5 fruit fly cellular contexts compared by ENCODE assay signal in genomic region chrX:3357724-3358179, dm6.
TF ChIP-seq lines count a peak whose summit lies in the region.

No protein-coding gene starts in this region.

- no peak for TF ChIP-seq CTCF in whole organism, embryonic (GFP tag; optimal IDR thresholded peaks at IDR 0.05; lab: Kevin White, UChicago)

TF ChIP-seq in whole organism, adult, 20 proteins besides CTCF, POLR2A, EP300 and RAD21:
- TF ChIP-seq CG33017 (tag; optimal IDR thresholded peaks at IDR 0.05; lab: Kevin White, UChicago) (no peak), CG11617 (GFP tag; optimal IDR thresholded peaks at IDR 0.05; lab: Kevin White, UChicago) (peak; percentile 1), Mnt (GFP tag; optimal IDR thresholded peaks at IDR 0.05; lab: Kevin White, UChicago) (peak; percentile 13), kay (GFP tag; lab: Kevin White, UChicago; ENCODE audit: borderline replicate concordance) (peak; percentile 45), CG7101 (tag; optimal IDR thresholded peaks at IDR 0.05; lab: Kevin White, UChicago) (peak; percentile 27), ovo (GFP tag; optimal IDR thresholded peaks at IDR 0.05; lab: Kevin White, UChicago) (peak; percentile 27), cic (GFP tag; optimal IDR thresholded peaks at IDR 0.05; lab: Kevin White, UChicago) (no peak)

TF ChIP-seq in whole organism, embryonic, 481 proteins besides CTCF, POLR2A, EP300 and RAD21 (continues in another document):
- TF ChIP-seq slou (GFP tag; optimal IDR thresholded peaks at IDR 0.05; lab: Kevin White, UChicago) (no peak), ssp (GFP tag; IDR thresholded peaks at IDR 0.05; lab: Robert Waterston, UW) (no peak), CG8924 (tag; optimal IDR thresholded peaks at IDR 0.05; lab: Kevin White, UChicago) (peak; percentile 35), CG8478 (optimal IDR thresholded peaks at IDR 0.05; lab: Kevin White, UChicago) (no peak), CG5245 (GFP tag; optimal IDR thresholded peaks at IDR 0.05; lab: Kevin White, UChicago) (no peak), Doc2 (GFP tag; IDR thresholded peaks at IDR 0.05; lab: Robert Waterston, UW) (no peak), CG7963 (GFP tag; IDR thresholded peaks at IDR 0.05; lab: Robert Waterston, UW; ENCODE audit: partially characterized antibody) (no peak), CG15479 (GFP tag; optimal IDR thresholded peaks at IDR 0.05; lab: Kevin White, UChicago) (no peak), Dref (GFP tag; IDR thresholded peaks at IDR 0.05; lab: Robert Waterston, UW) (no peak), CG4730 (GFP tag; IDR thresholded peaks at IDR 0.05; lab: Robert Waterston, UW) (no peak), CG10543 (GFP tag; optimal IDR thresholded peaks at IDR 0.05; lab: Kevin White, UChicago) (no peak), Nf-YC (tag; optimal IDR thresholded peaks at IDR 0.05; lab: Kevin White, UChicago) (no peak), CG5180 (GFP tag; optimal IDR thresholded peaks at IDR 0.05; lab: Kevin White, UChicago) (peak; percentile 32), CG6689 (GFP tag; IDR thresholded peaks at IDR 0.05; lab: Robert Waterston, UW) (0 out of 2 replicates have a peak, but pooled peaks have one; percentile 29), Fer1 (GFP tag; optimal IDR thresholded peaks at IDR 0.05; lab: Kevin White, UChicago) (peak; percentile 1), CG16863 (GFP tag; optimal IDR thresholded peaks at IDR 0.05; lab: Kevin White, UChicago) (no peak), Blimp-1 (GFP tag; optimal IDR thresholded peaks at IDR 0.05; lab: Kevin White, UChicago) (peak; percentile 62), Mad (GFP tag; optimal IDR thresholded peaks at IDR 0.05; lab: Kevin White, UChicago) (no peak), mld (GFP tag; IDR thresholded peaks at IDR 0.05; lab: Robert Waterston, UW; ENCODE audit: partially characterized antibody) (no peak), zfh1 (GFP tag; IDR thresholded peaks at IDR 0.05; lab: Robert Waterston, UW) (peak; percentile 52; the same call in 1 of the 3 replicates), HLH54F (GFP tag; optimal IDR thresholded peaks at IDR 0.05; lab: Kevin White, UChicago) (no peak)

TF ChIP-seq in whole organism, prepupa, 60 proteins besides CTCF, POLR2A, EP300 and RAD21:
- TF ChIP-seq Sox14 (GFP tag; optimal IDR thresholded peaks at IDR 0.05; lab: Kevin White, UChicago) (no peak), CG11294 (GFP tag; IDR thresholded peaks at IDR 0.05; lab: Robert Waterston, UW) (no peak), Ets96B (tag; optimal IDR thresholded peaks at IDR 0.05; lab: Kevin White, UChicago) (no peak), CG6854 (GFP tag; optimal IDR thresholded peaks at IDR 0.05; lab: Kevin White, UChicago) (no peak), CG15336 (GFP tag; IDR thresholded peaks at IDR 0.05; lab: Robert Waterston, UW) (no peak), Eip93F (GFP tag; optimal IDR thresholded peaks at IDR 0.05; lab: Kevin White, UChicago) (no peak), Sox102F (GFP tag; optimal IDR thresholded peaks at IDR 0.05; lab: Kevin White, UChicago) (no peak), lz (GFP tag; optimal IDR thresholded peaks at IDR 0.05; lab: Kevin White, UChicago) (no peak), Lpt (GFP tag; optimal IDR thresholded peaks at IDR 0.05; lab: Kevin White, UChicago) (no peak), ss (GFP tag; optimal IDR thresholded peaks at IDR 0.05; lab: Kevin White, UChicago) (no peak), CG32006 (GFP tag; optimal IDR thresholded peaks at IDR 0.05; lab: Kevin White, UChicago) (peak; percentile 11), net (GFP tag; optimal IDR thresholded peaks at IDR 0.05; lab: Kevin White, UChicago) (no peak), eg (GFP tag; IDR thresholded peaks at IDR 0.05; lab: Robert Waterston, UW) (0 out of 3 replicates have a peak, but pooled peaks have one; percentile 16), fkh (GFP tag; optimal IDR thresholded peaks at IDR 0.05; lab: Kevin White, UChicago) (peak; percentile 82), CG31627 (GFP tag; optimal IDR thresholded peaks at IDR 0.05; lab: Kevin White, UChicago) (no peak), CG6163 (GFP tag; IDR thresholded peaks at IDR 0.05; lab: Robert Waterston, UW) (no peak), CG9139 (GFP tag; optimal IDR thresholded peaks at IDR 0.05; lab: Kevin White, UChicago) (no peak), Gug (GFP tag; IDR thresholded peaks at IDR 0.05; lab: Robert Waterston, UW) (no peak), CG11902 (GFP tag; optimal IDR thresholded peaks at IDR 0.05; lab: Kevin White, UChicago) (no peak), Met (GFP tag; optimal IDR thresholded peaks at IDR 0.05; lab: Kevin White, UChicago) (no peak), Sox15 (GFP tag; optimal IDR thresholded peaks at IDR 0.05; lab: Kevin White, UChicago) (no peak)

TF ChIP-seq in whole organism, pupa, 21 proteins besides CTCF, POLR2A, EP300 and RAD21:
- peak; percentile 30 for TF ChIP-seq CG14655 (GFP tag; optimal IDR thresholded peaks at IDR 0.05; lab: Kevin White, UChicago)
- TF ChIP-seq Pif1A (GFP tag; optimal IDR thresholded peaks at IDR 0.05; lab: Kevin White, UChicago) = peak; percentile 1
- no peak for TF ChIP-seq EcR (GFP tag; optimal IDR thresholded peaks at IDR 0.05; lab: Kevin White, UChicago)
- TF ChIP-seq fd96Ca (GFP tag; IDR thresholded peaks at IDR 0.05; lab: Robert Waterston, UW) = 0 out of 3 replicates have a peak, but pooled peaks have one; percentile 28

TF ChIP-seq in whole organism, wandering third instar larva, 38 proteins besides CTCF, POLR2A, EP300 and RAD21:
- TF ChIP-seq Mio (GFP tag; optimal IDR thresholded peaks at IDR 0.05; lab: Kevin White, UChicago) (no peak), CG9705 (GFP tag; optimal IDR thresholded peaks at IDR 0.05; lab: Kevin White, UChicago) (no peak), foxo (GFP tag; optimal IDR thresholded peaks at IDR 0.05; lab: Kevin White, UChicago) (peak in 1 of 2 experiments; percentile 11), h (GFP tag; optimal IDR thresholded peaks at IDR 0.05; lab: Kevin White, UChicago) (no peak), sv (GFP tag; optimal IDR thresholded peaks at IDR 0.05; lab: Kevin White, UChicago) (peak; percentile 22), Jra (GFP tag; optimal IDR thresholded peaks at IDR 0.05; lab: Kevin White, UChicago) (no peak), sage (GFP tag; optimal IDR thresholded peaks at IDR 0.05; lab: Kevin White, UChicago) (no peak), Sp1 (GFP tag; optimal IDR thresholded peaks at IDR 0.05; lab: Kevin White, UChicago) (no peak), Hr83 (GFP tag; optimal IDR thresholded peaks at IDR 0.05; lab: Kevin White, UChicago; ENCODE audit: poor library complexity, severe bottlenecking) (no peak), dl (GFP tag; optimal IDR thresholded peaks at IDR 0.05; lab: Kevin White, UChicago; ENCODE audit: insufficient read depth in 1 of 2, partially characterized antibody in 2 of 2) (no peak), dsf (GFP tag; optimal IDR thresholded peaks at IDR 0.05; lab: Kevin White, UChicago; ENCODE audit: borderline replicate concordance) (no peak), CrebA (GFP tag; optimal IDR thresholded peaks at IDR 0.05; lab: Kevin White, UChicago; ENCODE audit: borderline replicate concordance) (no peak), N (GFP tag; optimal IDR thresholded peaks at IDR 0.05; lab: Kevin White, UChicago) (no peak)
